Worm (Caenorhabditis elegans) whole organism, L4/young adult: ENCODE measurements around the gene F35H8.1.

ENCODE experiments used
- W03F9.2 ChIP-seq: fragments of 150-350 bp; optimal IDR thresholded peaks from 2 replicates; lab custom pipeline; 2014; ENCODE audit warnings: missing biosample characterization, missing genetic modification characterization
- dao-5 ChIP-seq: sonication (generic microtip); optimal IDR thresholded peaks from 2 replicates; lab custom pipeline; 2016; ENCODE audit warnings: missing genotype, missing genetic modification characterization, moderate library complexity, missing compliant biosample characterization
- him-1 ChIP-seq: sonication (generic microtip); optimal IDR thresholded peaks from 2 replicates; lab custom pipeline; 2016; ENCODE audit warnings: missing genotype, missing genetic modification reagents, missing genetic modification characterization, missing compliant biosample characterization

- TF ChIP-seq dao-5 (no peak), him-1 (tag; lab: Kevin White, UChicago) (no peak), W03F9.2 (tag; lab: Kevin White, UChicago) (no peak)
These were observed 44.5 kb upstream of the F35H8.1 start, which contains the start of gene mrpl-53 for ce11 chrII:9597516-9598047.
